Worm (Caenorhabditis elegans): Measurements from ENCODE around the gene F02D8.9.

Gene F02D8.9

DNA sequence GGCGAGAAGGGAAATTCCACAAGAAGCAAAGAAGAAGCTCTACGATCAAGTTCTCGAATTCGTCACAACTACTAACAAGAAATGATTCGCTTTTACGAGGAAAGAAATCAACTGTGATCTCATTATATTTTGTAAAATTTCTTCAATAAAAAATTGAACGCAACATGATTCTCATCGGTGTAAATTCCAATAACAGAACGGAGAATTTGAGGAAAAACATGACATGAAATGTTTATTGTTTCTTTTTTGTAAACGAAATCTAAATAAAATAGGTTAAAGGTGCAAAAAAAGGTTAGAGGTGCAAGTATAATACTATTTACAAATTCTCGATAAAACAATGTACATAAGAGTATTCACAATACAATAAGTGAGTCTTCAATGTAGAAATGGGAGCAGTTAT lies 35.9 kb upstream of the F02D8.9 start:
- TF ChIP-seq lin-13 (tag; optimal IDR thresholded peaks at IDR 0.05) = no peak
- TF ChIP-seq nhr-28 (tag; optimal IDR thresholded peaks at IDR 0.05) = no peak
- TF ChIP-seq drap-1 (GFP tag; optimal IDR thresholded peaks at IDR 0.05) = no peak
- TF ChIP-seq blmp-1 (tag; optimal IDR thresholded peaks at IDR 0.05) = no peak
- no peak for TF ChIP-seq sptf-1 (tag; optimal IDR thresholded peaks at IDR 0.05)
- no peak for TF ChIP-seq mep-1 (tag; optimal IDR thresholded peaks at IDR 0.05)
- TF ChIP-seq mls-2 (tag; optimal IDR thresholded peaks at IDR 0.05) = no peak
- TF ChIP-seq ces-1 (GFP tag; optimal IDR thresholded peaks at IDR 0.05) = no peak

DNA sequence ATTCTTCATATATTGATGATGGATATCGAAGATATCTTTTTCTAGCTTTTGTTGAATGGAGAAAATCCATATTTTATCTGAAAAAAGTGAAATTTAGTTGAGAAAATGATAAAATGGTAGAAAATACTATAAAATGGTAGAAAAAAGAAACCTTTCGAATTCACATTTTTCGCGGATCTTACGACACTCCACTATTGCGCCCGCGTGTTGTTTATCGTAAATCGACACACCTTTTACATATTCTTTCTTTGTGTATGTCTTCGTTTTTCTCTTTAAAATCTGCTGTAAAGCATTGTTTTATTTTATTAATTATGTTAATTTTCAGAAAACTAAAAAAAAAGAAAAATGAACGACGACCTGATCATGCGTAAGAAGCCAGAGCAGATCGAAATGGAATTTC lies 35.3 kb upstream of the F02D8.9 start, which contains the start of the genes cdt-2 and T01C3.2:
Gene cdt-2, minus strand, starts transcription at position 284 of the 400 bp plus-strand sequence.
Gene T01C3.2, plus strand, starts transcription at position 326 of the 400 bp plus-strand sequence.
- peak; percentile 28 for TF ChIP-seq mep-1 (tag; optimal IDR thresholded peaks at IDR 0.05)
- TF ChIP-seq lsy-2 (tag; optimal IDR thresholded peaks at IDR 0.05) = peak; percentile 11
- no peak for TF ChIP-seq ces-1 (GFP tag; optimal IDR thresholded peaks at IDR 0.05)
- TF ChIP-seq snpc-4 (tag; optimal IDR thresholded peaks at IDR 0.05) = no peak
- no peak for TF ChIP-seq nhr-76 (tag; optimal IDR thresholded peaks at IDR 0.05)

DNA sequence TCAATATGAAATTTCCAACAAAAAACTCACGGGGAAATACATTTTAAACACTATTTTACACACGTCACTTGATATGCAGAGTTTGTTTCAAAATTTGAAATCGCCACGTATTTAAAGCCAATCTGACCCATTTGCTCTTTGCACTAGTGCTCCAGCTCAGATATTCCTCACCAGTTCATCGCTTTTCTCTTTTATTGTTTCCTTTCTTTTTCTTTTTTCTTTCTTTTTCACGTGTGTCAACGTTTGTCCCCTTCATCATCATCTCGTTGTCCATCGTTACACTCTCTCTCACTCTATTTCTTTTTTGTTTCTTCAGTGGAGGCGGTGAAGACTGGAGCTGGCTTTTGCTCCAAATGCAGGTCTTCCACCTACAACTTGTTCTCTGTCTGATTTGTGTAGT lies 29.0 kb upstream of the F02D8.9 start, which contains the start of gene F02D8.4:
Gene F02D8.4, plus strand, starts transcription at position 301 of the 400 bp plus-strand sequence.
- TF ChIP-seq mep-1 (tag; optimal IDR thresholded peaks at IDR 0.05) = no peak
- no peak for TF ChIP-seq nhr-237 (tag; optimal IDR thresholded peaks at IDR 0.05)
- no peak for TF ChIP-seq ceh-43 (GFP tag; optimal IDR thresholded peaks at IDR 0.05)
- no peak for TF ChIP-seq pha-4 (tag; optimal IDR thresholded peaks at IDR 0.05)
- no peak for TF ChIP-seq nhr-28 (tag; optimal IDR thresholded peaks at IDR 0.05)
- TF ChIP-seq nhr-2 (tag; optimal IDR thresholded peaks at IDR 0.05) = no peak
- TF ChIP-seq ham-2 (GFP tag; optimal IDR thresholded peaks at IDR 0.05) = no peak
- no peak for TF ChIP-seq hlh-1 (tag; optimal IDR thresholded peaks at IDR 0.05)
- no peak for TF ChIP-seq lsy-2 (tag; optimal IDR thresholded peaks at IDR 0.05)
- TF ChIP-seq lin-13 (tag; optimal IDR thresholded peaks at IDR 0.05) = no peak

ce11 chrV:14979937-14980336 lies 24.4 kb upstream of the F02D8.9 start, which contains the start of gene xbx-1:
TSS of gene xbx-1 (plus strand) at chrV:14980237.
- TF ChIP-seq mls-2 (tag; optimal IDR thresholded peaks at IDR 0.05) (no peak), M03D4.4 (tag; optimal IDR thresholded peaks at IDR 0.05) (no peak), tbx-8 (GFP tag; optimal IDR thresholded peaks at IDR 0.05) (no peak), snpc-4 (tag; optimal IDR thresholded peaks at IDR 0.05) (no peak), nhr-76 (tag; optimal IDR thresholded peaks at IDR 0.05) (no peak), hlh-1 (tag; optimal IDR thresholded peaks at IDR 0.05) (no peak), unc-120 (tag; optimal IDR thresholded peaks at IDR 0.05; ENCODE audit: poor library complexity, severe bottlenecking) (no peak), mab-5 (tag; optimal IDR thresholded peaks at IDR 0.05) (no peak), unc-62 (GFP tag; optimal IDR thresholded peaks at IDR 0.05) (no peak), ceh-43 (GFP tag; optimal IDR thresholded peaks at IDR 0.05) (no peak), lin-32 (GFP tag; optimal IDR thresholded peaks at IDR 0.05) (no peak), ceh-39 (tag; optimal IDR thresholded peaks at IDR 0.05) (no peak), pha-4 (tag; optimal IDR thresholded peaks at IDR 0.05) (no peak), mep-1 (tag; optimal IDR thresholded peaks at IDR 0.05) (no peak)

DNA sequence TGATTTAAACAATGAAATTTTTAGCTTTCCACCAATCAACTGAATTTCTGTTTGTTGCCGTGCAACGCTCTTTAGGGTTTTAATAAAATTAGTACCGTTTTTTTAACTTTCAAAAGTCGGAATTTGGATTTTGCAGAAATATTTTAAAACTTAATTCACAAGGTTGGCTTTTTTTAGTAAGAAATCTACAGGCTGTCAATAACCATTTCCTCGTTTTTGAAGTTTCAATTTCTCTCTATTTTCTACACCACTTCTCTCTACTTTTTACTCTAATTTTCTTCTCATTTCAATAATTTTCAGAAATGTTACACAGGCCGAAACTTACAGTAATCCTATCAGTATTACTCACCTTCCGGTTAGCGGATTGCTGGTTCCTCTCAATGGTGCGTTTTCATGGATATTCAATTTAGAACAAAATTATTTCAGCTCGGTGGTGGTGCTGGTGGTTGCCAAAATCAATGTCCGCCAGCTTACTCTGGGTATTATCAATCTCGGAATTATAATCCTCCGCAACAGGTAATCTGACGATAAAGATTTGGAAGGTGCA lies 22.7 kb upstream of the F02D8.9 start, which contains the start of the genes grd-12 and F02D8.1:
Gene grd-12, plus strand, starts transcription at position 301 of the 547 bp plus-strand sequence.
Gene F02D8.1, minus strand, starts transcription at position 497 of the 547 bp plus-strand sequence.
- TF ChIP-seq sem-2 (GFP tag; optimal IDR thresholded peaks at IDR 0.05) (no peak), unc-39 (tag; optimal IDR thresholded peaks at IDR 0.05) (no peak), snpc-4 (tag; optimal IDR thresholded peaks at IDR 0.05) (no peak), zip-8 (tag; optimal IDR thresholded peaks at IDR 0.05) (no peak), ztf-11 (tag; optimal IDR thresholded peaks at IDR 0.05) (no peak), tbx-8 (GFP tag; optimal IDR thresholded peaks at IDR 0.05) (no peak), lin-32 (GFP tag; optimal IDR thresholded peaks at IDR 0.05) (no peak), cnd-1 (tag; optimal IDR thresholded peaks at IDR 0.05) (no peak), blmp-1 (tag; optimal IDR thresholded peaks at IDR 0.05) (no peak)

- no peak for TF ChIP-seq mab-5 (tag; optimal IDR thresholded peaks at IDR 0.05)
- no peak for TF ChIP-seq mls-2 (tag; optimal IDR thresholded peaks at IDR 0.05)
- TF ChIP-seq ceh-43 (GFP tag; optimal IDR thresholded peaks at IDR 0.05) = no peak
- no peak for TF ChIP-seq mep-1 (tag; optimal IDR thresholded peaks at IDR 0.05)
- no peak for TF ChIP-seq elt-1 (tag; optimal IDR thresholded peaks at IDR 0.05; ENCODE audit: borderline replicate concordance, insufficient read depth)
- TF ChIP-seq tbx-8 (GFP tag; optimal IDR thresholded peaks at IDR 0.05) = no peak
Observed at ce11 chrV:14971136-14971535, 15.6 kb upstream of the F02D8.9 start, which contains the start of gene nlp-59. TSS of gene nlp-59 (plus strand) at chrV:14971436.

All from whole organism, mixed stage, embryonic.